Fruit fly (Drosophila melanogaster): ENCODE results near the gene RpS6.

DNA sequence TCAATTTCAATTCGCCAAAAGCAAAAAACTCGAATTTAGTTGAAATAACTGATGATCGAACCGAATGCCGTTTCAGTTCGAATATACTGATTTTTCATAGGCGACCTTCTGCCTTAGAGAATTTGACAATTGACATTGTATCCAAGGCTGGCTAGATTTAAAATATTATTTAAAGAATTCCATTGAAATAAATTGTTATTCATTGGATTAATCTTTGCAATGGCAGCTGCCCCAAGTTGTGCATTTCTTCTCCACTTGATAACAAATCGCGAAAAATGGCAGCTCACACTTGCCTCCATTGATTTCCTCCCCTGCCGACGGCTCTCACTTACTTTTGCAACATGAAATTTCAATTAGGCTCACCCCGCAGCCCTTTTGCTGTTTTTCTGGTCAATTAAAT lies 47.0 kb downstream of the RpS6 start, which contains the start of gene CG10920:
- TF ChIP-seq ara (GFP tag; IDR thresholded peaks at IDR 0.05), result no peak
- no peak for TF ChIP-seq lola (GFP tag; optimal IDR thresholded peaks at IDR 0.05)
- no peak for TF ChIP-seq CG9437 (GFP tag; optimal IDR thresholded peaks at IDR 0.05)
- no peak for TF ChIP-seq row (GFP tag; IDR thresholded peaks at IDR 0.05)
- TF ChIP-seq gt (GFP tag; IDR thresholded peaks at IDR 0.05), result no peak
- no peak for TF ChIP-seq bsh (GFP tag; optimal IDR thresholded peaks at IDR 0.05)

All from whole organism, embryonic.